Worm (Caenorhabditis elegans) whole organism, young adult: ENCODE results near the gene B0310.1.

Experiments used
- B0019.2 ChIP-seq: fragments of 200-800 bp; sonication (Bioruptor generic); conservative IDR thresholded peaks from 2 replicates; pipeline ENCODE4 v1.3.6; 2022; ENCODE audit warnings: missing genetic modification reagents, missing genetic modification characterization, missing compliant biosample characterization
- B0035.1 ChIP-seq: sonication (generic microtip); optimal IDR thresholded peaks from 2 replicates; lab custom pipeline; 2016; ENCODE audit warnings: missing genetic modification characterization, mild to moderate bottlenecking, missing compliant biosample characterization, missing genotype, missing genetic modification reagents
- B0261.1 ChIP-seq: sonication (generic microtip); optimal IDR thresholded peaks from 2 replicates; lab custom pipeline; 2016; ENCODE audit warnings: mild to moderate bottlenecking, missing genetic modification characterization, moderate library complexity, missing compliant biosample characterization
- F22D6.2 ChIP-seq: sonication (generic microtip); optimal IDR thresholded peaks from 2 replicates; lab custom pipeline; 2016; ENCODE audit warnings: mild to moderate bottlenecking, missing genetic modification characterization, missing compliant biosample characterization
- F39B2.1 ChIP-seq: fragments of 200-800 bp; sonication (Bioruptor generic); IDR thresholded peaks from 2 replicates; pipeline ENCODE4 v1.3.6; 2022; ENCODE audit warnings: missing genetic modification reagents, missing genetic modification characterization, missing compliant biosample characterization
- F55B11.4 ChIP-seq: sonication (generic microtip); optimal IDR thresholded peaks from 2 replicates; lab custom pipeline; 2016; ENCODE audit warnings: missing compliant biosample characterization, missing genetic modification characterization, borderline replicate concordance; ENCODE audit not compliant: insufficient read depth
- T07F8.4 ChIP-seq: sonication (generic microtip); optimal IDR thresholded peaks from 2 replicates; lab custom pipeline; 2016; ENCODE audit warnings: mild to moderate bottlenecking, missing genetic modification characterization, moderate library complexity, missing compliant biosample characterization
- T26A5.8 ChIP-seq: sonication (generic microtip); optimal IDR thresholded peaks from 2 replicates; lab custom pipeline; 2016; ENCODE audit warnings: missing genetic modification characterization, missing compliant biosample characterization
- Y53F4B.3 ChIP-seq: fragments of 200-800 bp; sonication (Bioruptor generic); IDR thresholded peaks from 2 replicates; pipeline ENCODE4 v1.3.6; 2022; ENCODE audit warnings: missing genetic modification reagents, missing genetic modification characterization, missing compliant biosample characterization
- Y56A3A.18 ChIP-seq: fragments of 200-800 bp; sonication (Bioruptor generic); IDR thresholded peaks from 2 replicates; pipeline ENCODE4 v1.3.6; 2022; ENCODE audit warnings: missing genetic modification reagents, missing genetic modification characterization, missing compliant biosample characterization
- Y67H2A.10 ChIP-seq: fragments of 200-800 bp; sonication (Bioruptor generic); conservative IDR thresholded peaks from 2 replicates; pipeline ENCODE4 v1.3.6; 2022; ENCODE audit warnings: missing genetic modification reagents, missing genetic modification characterization, missing compliant biosample characterization
- Y79H2A.3 ChIP-seq: fragments of 200-800 bp; sonication (Bioruptor generic); conservative IDR thresholded peaks from 2 replicates; pipeline ENCODE4 v1.3.6; 2022; ENCODE audit warnings: missing genetic modification reagents, missing genetic modification characterization, missing compliant biosample characterization
- attf-6 ChIP-seq: fragments of 200-800 bp; sonication (Bioruptor generic); IDR thresholded peaks from 2 replicates; pipeline ENCODE4 v1.3.6; 2022; ENCODE audit warnings: missing genetic modification reagents, missing genetic modification characterization, missing compliant biosample characterization
- ceh-100 ChIP-seq: fragments of 200-800 bp; sonication (Bioruptor generic); IDR thresholded peaks from 2 replicates; pipeline ENCODE4 v1.3.6; 2022; ENCODE audit warnings: missing genetic modification reagents, missing genetic modification characterization, missing compliant biosample characterization
- ceh-40 ChIP-seq: fragments of 200-800 bp; sonication (Bioruptor generic); IDR thresholded peaks from 2 replicates; pipeline ENCODE4 v1.3.6; 2022; ENCODE audit warnings: missing genetic modification characterization, missing compliant biosample characterization
- dox-1 ChIP-seq: fragments of 200-800 bp; sonication (Bioruptor generic); IDR thresholded peaks from 2 replicates; pipeline ENCODE4 v1.3.6; 2022; ENCODE audit warnings: missing genetic modification reagents, missing genetic modification characterization, missing compliant biosample characterization
- dpl-1 ChIP-seq: fragments of 150-350 bp; optimal IDR thresholded peaks from 2 replicates; lab custom pipeline; 2014; ENCODE audit warnings: missing biosample characterization, missing genetic modification reagents, missing genetic modification characterization
- egrh-3 ChIP-seq: fragments of 200-800 bp; sonication (Bioruptor generic); IDR thresholded peaks from 2 replicates; pipeline ENCODE4 v1.3.6; 2022; ENCODE audit warnings: missing genetic modification reagents, missing genetic modification characterization, missing compliant biosample characterization
- ekl-4 ChIP-seq: fragments of 200-800 bp; sonication (Bioruptor generic); IDR thresholded peaks from 2 replicates; pipeline ENCODE4 v1.3.6; 2022; ENCODE audit warnings: missing genetic modification reagents, missing genetic modification characterization, missing compliant biosample characterization
- hlh-26 ChIP-seq: fragments of 200-800 bp; sonication (Bioruptor generic); conservative IDR thresholded peaks from 2 replicates; pipeline ENCODE4 v1.3.6; 2022; ENCODE audit warnings: missing genetic modification reagents, missing genetic modification characterization, missing compliant biosample characterization
- hsf-1 ChIP-seq: fragments of 200-800 bp; sonication (Bioruptor generic); IDR thresholded peaks from 2 replicates; pipeline ENCODE4 v1.3.6; 2022; ENCODE audit warnings: missing genetic modification reagents, missing genetic modification characterization, missing compliant biosample characterization
- lin-26 ChIP-seq: fragments of 200-800 bp; sonication (Bioruptor generic); IDR thresholded peaks from 2 replicates; pipeline ENCODE4 v1.3.6; 2022; ENCODE audit warnings: missing genetic modification reagents, missing genetic modification characterization, missing compliant biosample characterization
- lir-1 ChIP-seq: fragments of 200-800 bp; sonication (Bioruptor generic); conservative IDR thresholded peaks from 2 replicates; pipeline ENCODE4 v1.3.6; 2022; ENCODE audit warnings: missing genetic modification reagents, missing genetic modification characterization, missing compliant biosample characterization
- lsl-1 ChIP-seq: fragments of 200-800 bp; sonication (Bioruptor generic); optimal IDR thresholded peaks from 2 replicates; lab custom pipeline; 2018; ENCODE audit warnings: mild to moderate bottlenecking, missing genetic modification characterization, moderate library complexity, missing compliant biosample characterization
- madf-6 ChIP-seq: fragments of 200-800 bp; sonication (Bioruptor generic); IDR thresholded peaks from 2 replicates; pipeline ENCODE4 v1.3.6; 2022; ENCODE audit warnings: missing genetic modification reagents, missing genetic modification characterization, missing compliant biosample characterization
- madf-8 ChIP-seq: fragments of 200-800 bp; sonication (Bioruptor generic); conservative IDR thresholded peaks from 2 replicates; pipeline ENCODE4 v1.3.6; 2022; ENCODE audit warnings: missing genetic modification reagents, missing genetic modification characterization, missing compliant biosample characterization
- mes-4 ChIP-seq: sonication (generic microtip); optimal IDR thresholded peaks from 2 replicates; lab custom pipeline; 2016; ENCODE audit warnings: missing genotype, missing genetic modification characterization, missing compliant biosample characterization
- nfya-1 ChIP-seq: sonication (generic microtip); optimal IDR thresholded peaks from 2 replicates; lab custom pipeline; 2017; ENCODE audit warnings: antibody characterized with exemption, missing compliant biosample characterization, missing genetic modification characterization, borderline replicate concordance; ENCODE audit not compliant: insufficient read depth
- nfyb-1 ChIP-seq: fragments of 200-800 bp; sonication (Bioruptor generic); IDR thresholded peaks from 2 replicates; pipeline ENCODE4 v1.3.6; 2022; ENCODE audit warnings: missing genetic modification reagents, missing genetic modification characterization, missing compliant biosample characterization
- nhr-80 ChIP-seq: sonication (generic microtip); optimal IDR thresholded peaks from 2 replicates; lab custom pipeline; 2016; ENCODE audit warnings: missing genetic modification characterization, missing compliant biosample characterization
- pbrm-1 ChIP-seq: fragments of 200-800 bp; sonication (Bioruptor generic); IDR thresholded peaks from 2 replicates; pipeline ENCODE4 v1.3.6; 2022; ENCODE audit warnings: missing genetic modification reagents, missing genetic modification characterization, missing compliant biosample characterization
- rcor-1 ChIP-seq: fragments of 200-800 bp; sonication (Bioruptor generic); IDR thresholded peaks from 2 replicates; pipeline ENCODE4 v1.3.6; 2022; ENCODE audit warnings: missing genetic modification reagents, missing genetic modification characterization, missing compliant biosample characterization
- unc-62 ChIP-seq: fragments of 150-350 bp; optimal IDR thresholded peaks from 2 replicates; lab custom pipeline; 2014; ENCODE audit warnings: missing biosample characterization, missing genetic modification reagents, missing genetic modification characterization
- zfh-2 ChIP-seq: fragments of 200-800 bp; sonication (Bioruptor generic); conservative IDR thresholded peaks from 2 replicates; pipeline ENCODE4 v1.3.6; 2022; ENCODE audit warnings: missing genetic modification reagents, missing genetic modification characterization, missing compliant biosample characterization

Gene B0310.1

ce11 chrX:492919-493318 is at the start of gene B0310.1:
Gene B0310.1 (plus strand): TSS chrX:493228.
- TF ChIP-seq unc-62 (GFP tag; lab: Kevin White, UChicago) (no peak), B0261.1 (tag; lab: Kevin White, UChicago) (no peak), hlh-26 (no peak), rcor-1 (GFP tag; lab: Robert Waterston, UW) (no peak), lir-1 (GFP tag; lab: Robert Waterston, UW) (no peak), T26A5.8 (tag; lab: Kevin White, UChicago) (no peak), F55B11.4 (tag; lab: Kevin White, UChicago) (no peak), F22D6.2 (tag; lab: Kevin White, UChicago) (no peak), attf-6 (GFP tag; lab: Robert Waterston, UW) (no peak), B0019.2 (GFP tag; lab: Robert Waterston, UW) (no peak), madf-8 (GFP tag; lab: Robert Waterston, UW) (no peak), ekl-4 (no peak), dpl-1 (GFP tag; lab: Kevin White, UChicago) (no peak), mes-4 (tag; lab: Kevin White, UChicago) (no peak)

ce11 chrX:443433-443832 is 49.6 kb upstream of the B0310.1 start:
- TF ChIP-seq nfyb-1 (0 out of 2 replicates have a peak, but pooled peaks have one; percentile 20), Y53F4B.3 (GFP tag; lab: Robert Waterston, UW) (peak; percentile 42; the same call in 1 of the 2 replicates), lin-26 (GFP tag; lab: Robert Waterston, UW) (peak; percentile 45; the same call in 1 of the 2 replicates), pbrm-1 (GFP tag; lab: Robert Waterston, UW) (peak; percentile 44; the same call in 1 of the 2 replicates), ceh-100 (GFP tag; lab: Robert Waterston, UW) (peak; percentile 62), ceh-40 (GFP tag; lab: Robert Waterston, UW) (peak; percentile 76; the same call in 1 of the 2 replicates), Y56A3A.18 (peak; percentile 74), hsf-1 (peak; percentile 98), dox-1 (GFP tag; lab: Robert Waterston, UW) (peak; percentile 94), madf-6 (GFP tag; lab: Robert Waterston, UW) (peak; percentile 56; the same call in 1 of the 2 replicates), ekl-4 (peak; percentile 61), egrh-3 (GFP tag; lab: Robert Waterston, UW) (peak; percentile 43; the same call in 1 of the 2 replicates), Y67H2A.10 (GFP tag; lab: Robert Waterston, UW) (peak; percentile 57; the same call in 1 of the 2 replicates), Y79H2A.3 (peak; percentile 41; the same call in 1 of the 2 replicates)

- TF ChIP-seq rcor-1 (GFP tag; lab: Robert Waterston, UW) (no peak), nhr-80 (tag; lab: Kevin White, UChicago) (peak; percentile 27)
These were observed 43.2 kb upstream of the B0310.1 start, which contains the start of gene F52D1.2 for ce11 chrX:449820-450219. Gene F52D1.2 (minus strand): TSS chrX:450212.

- TF ChIP-seq nfya-1: no peak
- no peak for TF ChIP-seq F39B2.1 (GFP tag; lab: Robert Waterston, UW)
- peak; percentile 84 for TF ChIP-seq zfh-2 (GFP tag; lab: Robert Waterston, UW)
- TF ChIP-seq B0035.1 (tag; lab: Kevin White, UChicago): no peak
- no peak for TF ChIP-seq lsl-1 (GFP tag; lab: Kevin White, UChicago)
- TF ChIP-seq T07F8.4: no peak
These were observed 35.8 kb upstream of the B0310.1 start, which contains the start of gene abu-12 for ce11 chrX:457139-457802. Gene abu-12 (minus strand): TSS chrX:457610.
